Worm (Caenorhabditis elegans) whole organism, young adult: ENCODE results near the gene T28A8.5.

ENCODE experiments used
- B0019.2 ChIP-seq: fragments of 200-800 bp; sonication (Bioruptor generic); conservative IDR thresholded peaks from 2 replicates; pipeline ENCODE4 v1.3.6; 2022; ENCODE audit warnings: missing genetic modification reagents, missing genetic modification characterization, missing compliant biosample characterization
- B0035.1 ChIP-seq: sonication (generic microtip); optimal IDR thresholded peaks from 2 replicates; lab custom pipeline; 2016; ENCODE audit warnings: missing genetic modification characterization, mild to moderate bottlenecking, missing compliant biosample characterization, missing genotype, missing genetic modification reagents
- B0336.3 ChIP-seq: fragments of 200-800 bp; sonication (Bioruptor generic); IDR thresholded peaks from 2 replicates; pipeline ENCODE4 v1.3.6; 2022; ENCODE audit warnings: missing genetic modification characterization, missing compliant biosample characterization
- C17E4.6 ChIP-seq: fragments of 200-800 bp; sonication (Bioruptor generic); IDR thresholded peaks from 2 replicates; pipeline ENCODE4 v1.3.6; 2022; ENCODE audit warnings: missing genetic modification reagents, missing genetic modification characterization, missing compliant biosample characterization
- F33H1.4 ChIP-seq: fragments of 200-800 bp; sonication (Bioruptor generic); IDR thresholded peaks from 2 replicates; pipeline ENCODE4 v1.3.6; 2022; ENCODE audit warnings: missing genetic modification reagents, missing genetic modification characterization, missing compliant biosample characterization
- F55B11.4 ChIP-seq: sonication (generic microtip); optimal IDR thresholded peaks from 2 replicates; lab custom pipeline; 2016; ENCODE audit warnings: missing compliant biosample characterization, missing genetic modification characterization, borderline replicate concordance; ENCODE audit not compliant: insufficient read depth
- K12H6.12 ChIP-seq: fragments of 200-800 bp; sonication (Bioruptor generic); optimal IDR thresholded peaks from 2 replicates; lab custom pipeline; 2018; ENCODE audit warnings: mild to moderate bottlenecking, missing genetic modification characterization, missing compliant biosample characterization
- Y53F4B.3 ChIP-seq: fragments of 200-800 bp; sonication (Bioruptor generic); IDR thresholded peaks from 2 replicates; pipeline ENCODE4 v1.3.6; 2022; ENCODE audit warnings: missing genetic modification reagents, missing genetic modification characterization, missing compliant biosample characterization
- Y56A3A.18 ChIP-seq: fragments of 200-800 bp; sonication (Bioruptor generic); IDR thresholded peaks from 2 replicates; pipeline ENCODE4 v1.3.6; 2022; ENCODE audit warnings: missing genetic modification reagents, missing genetic modification characterization, missing compliant biosample characterization
- Y67H2A.10 ChIP-seq: fragments of 200-800 bp; sonication (Bioruptor generic); conservative IDR thresholded peaks from 2 replicates; pipeline ENCODE4 v1.3.6; 2022; ENCODE audit warnings: missing genetic modification reagents, missing genetic modification characterization, missing compliant biosample characterization
- aptf-2 ChIP-seq: fragments of 200-800 bp; sonication (Bioruptor generic); conservative IDR thresholded peaks from 2 replicates; pipeline ENCODE4 v1.3.6; 2022; ENCODE audit warnings: missing genetic modification reagents, missing genetic modification characterization, missing compliant biosample characterization
- aptf-3 ChIP-seq: fragments of 200-800 bp; sonication (Bioruptor generic); IDR thresholded peaks from 2 replicates; pipeline ENCODE4 v1.3.6; 2022; ENCODE audit warnings: missing genetic modification characterization, missing compliant biosample characterization
- ccch-3 ChIP-seq: fragments of 200-800 bp; sonication (Bioruptor generic); optimal IDR thresholded peaks from 2 replicates; lab custom pipeline; 2018; ENCODE audit warnings: mild to moderate bottlenecking, missing genetic modification characterization, missing compliant biosample characterization
- cebp-2 ChIP-seq: fragments of 200-800 bp; sonication (Bioruptor generic); IDR thresholded peaks from 2 replicates; pipeline ENCODE4 v1.3.6; 2022; ENCODE audit warnings: missing genetic modification characterization, missing compliant biosample characterization
- ceh-100 ChIP-seq: fragments of 200-800 bp; sonication (Bioruptor generic); IDR thresholded peaks from 2 replicates; pipeline ENCODE4 v1.3.6; 2022; ENCODE audit warnings: missing genetic modification reagents, missing genetic modification characterization, missing compliant biosample characterization
- ceh-91 ChIP-seq: fragments of 200-800 bp; sonication (Bioruptor generic); IDR thresholded peaks from 2 replicates; pipeline ENCODE4 v1.3.6; 2022; ENCODE audit warnings: missing genetic modification reagents, missing genetic modification characterization, missing compliant biosample characterization
- dox-1 ChIP-seq: fragments of 200-800 bp; sonication (Bioruptor generic); IDR thresholded peaks from 2 replicates; pipeline ENCODE4 v1.3.6; 2022; ENCODE audit warnings: missing genetic modification reagents, missing genetic modification characterization, missing compliant biosample characterization
- dpl-1 ChIP-seq: fragments of 150-350 bp; optimal IDR thresholded peaks from 2 replicates; lab custom pipeline; 2014; ENCODE audit warnings: missing biosample characterization, missing genetic modification reagents, missing genetic modification characterization
- egl-18 ChIP-seq: fragments of 200-800 bp; sonication (Bioruptor generic); IDR thresholded peaks from 2 replicates; pipeline ENCODE4 v1.3.6; 2022; ENCODE audit warnings: missing genetic modification reagents, missing genetic modification characterization, missing compliant biosample characterization
- ekl-4 ChIP-seq: fragments of 200-800 bp; sonication (Bioruptor generic); IDR thresholded peaks from 2 replicates; pipeline ENCODE4 v1.3.6; 2022; ENCODE audit warnings: missing genetic modification reagents, missing genetic modification characterization, missing compliant biosample characterization
- ets-4 ChIP-seq: fragments of 200-800 bp; sonication (Bioruptor generic); optimal IDR thresholded peaks from 2 replicates; lab custom pipeline; 2018; ENCODE audit warnings: mild to moderate bottlenecking, missing genetic modification characterization, missing compliant biosample characterization
- fkh-3 ChIP-seq: sonication (generic microtip); optimal IDR thresholded peaks from 2 replicates; lab custom pipeline; 2016; ENCODE audit warnings: mild to moderate bottlenecking, missing genetic modification characterization, missing compliant biosample characterization
- gei-17 ChIP-seq: fragments of 200-800 bp; sonication (Bioruptor generic); optimal IDR thresholded peaks from 2 replicates; lab custom pipeline; 2018; ENCODE audit warnings: mild to moderate bottlenecking, missing genetic modification characterization, missing compliant biosample characterization
- him-1 ChIP-seq: sonication (generic microtip); optimal IDR thresholded peaks from 2 replicates; lab custom pipeline; 2016; ENCODE audit warnings: missing genotype, missing genetic modification reagents, missing genetic modification characterization, missing compliant biosample characterization
- hlh-12 ChIP-seq: sonication (generic microtip); optimal IDR thresholded peaks from 2 replicates; lab custom pipeline; 2016; ENCODE audit warnings: missing genetic modification characterization, missing compliant biosample characterization
- hmg-1.2 ChIP-seq: fragments of 200-800 bp; sonication (Bioruptor generic); IDR thresholded peaks from 2 replicates; pipeline ENCODE4 v1.3.6; 2022; ENCODE audit warnings: missing genetic modification reagents, missing genetic modification characterization, missing compliant biosample characterization
- let-607 ChIP-seq, 2 experiments: fragments of 200-800 bp in 1 of 2; sonication (Bioruptor generic) in 1 of 2; sonication (generic microtip) in 1 of 2; optimal IDR thresholded peaks; 2 replicates each; lab custom pipeline; 2016 to 2018; ENCODE audit warnings: mild to moderate bottlenecking in 2 of 2, missing compliant biosample characterization in 2 of 2, missing genetic modification characterization in 2 of 2, moderate library complexity in 2 of 2, missing genotype in 1 of 2
- lin-35 ChIP-seq, 3 experiments: fragments of 150-350 bp in 2 of 3; sonication (generic microtip) in 1 of 3; optimal IDR thresholded peaks; 2 replicates each; lab custom pipeline; 2014 to 2018; ENCODE audit warnings: missing biosample characterization in 3 of 3, missing genetic modification characterization in 3 of 3, missing genetic modification reagents in 3 of 3
- lin-40 ChIP-seq: sonication (generic microtip); optimal IDR thresholded peaks from 2 replicates; lab custom pipeline; 2016; ENCODE audit warnings: missing genetic modification characterization, mild to moderate bottlenecking, missing compliant biosample characterization, missing genotype, missing genetic modification reagents
- lir-1 ChIP-seq: fragments of 200-800 bp; sonication (Bioruptor generic); conservative IDR thresholded peaks from 2 replicates; pipeline ENCODE4 v1.3.6; 2022; ENCODE audit warnings: missing genetic modification reagents, missing genetic modification characterization, missing compliant biosample characterization
- lsy-27 ChIP-seq: sonication (generic microtip); optimal IDR thresholded peaks from 2 replicates; lab custom pipeline; 2017; ENCODE audit warnings: missing genetic modification characterization, mild to moderate bottlenecking, missing compliant biosample characterization, antibody characterized with exemption, missing genotype, borderline replicate concordance; ENCODE audit not compliant: insufficient read depth
- mcd-1 ChIP-seq: fragments of 200-800 bp; sonication (Bioruptor generic); IDR thresholded peaks from 2 replicates; pipeline ENCODE4 v1.3.6; 2022; ENCODE audit warnings: missing genetic modification reagents, missing genetic modification characterization, missing compliant biosample characterization
- mxl-1 ChIP-seq: sonication (generic microtip); optimal IDR thresholded peaks from 2 replicates; lab custom pipeline; 2016; ENCODE audit warnings: missing genetic modification characterization, missing compliant biosample characterization
- nfya-1 ChIP-seq: sonication (generic microtip); optimal IDR thresholded peaks from 2 replicates; lab custom pipeline; 2017; ENCODE audit warnings: antibody characterized with exemption, missing compliant biosample characterization, missing genetic modification characterization, borderline replicate concordance; ENCODE audit not compliant: insufficient read depth
- nfya-2 ChIP-seq: fragments of 200-800 bp; sonication (Bioruptor generic); IDR thresholded peaks from 2 replicates; pipeline ENCODE4 v1.3.6; 2022; ENCODE audit warnings: missing genetic modification reagents, missing genetic modification characterization, missing compliant biosample characterization
- nhr-179 ChIP-seq: sonication (generic microtip); optimal IDR thresholded peaks from 2 replicates; lab custom pipeline; 2016; ENCODE audit warnings: mild to moderate bottlenecking, missing genetic modification characterization, missing compliant biosample characterization
- nhr-90 ChIP-seq: sonication (generic microtip); optimal IDR thresholded peaks from 2 replicates; lab custom pipeline; 2016; ENCODE audit warnings: missing genotype, mild to moderate bottlenecking, missing genetic modification characterization, missing compliant biosample characterization
- rec-8 ChIP-seq, 2 experiments: sonication (generic microtip); optimal IDR thresholded peaks; 2 replicates each; lab custom pipeline; 2016; ENCODE audit warnings: mild to moderate bottlenecking in 2 of 2, missing genetic modification characterization in 2 of 2, missing genetic modification reagents in 2 of 2, missing genotype in 2 of 2, missing biosample characterization in 1 of 2, missing compliant biosample characterization in 1 of 2, moderate library complexity in 1 of 2
- repo-1 ChIP-seq: sonication (generic microtip); optimal IDR thresholded peaks from 2 replicates; lab custom pipeline; 2017; ENCODE audit warnings: mild to moderate bottlenecking, missing genetic modification characterization, missing compliant biosample characterization
- sdz-38 ChIP-seq: sonication (generic microtip); optimal IDR thresholded peaks from 2 replicates; lab custom pipeline; 2016; ENCODE audit warnings: missing genotype, missing genetic modification characterization, missing compliant biosample characterization
- snpc-1.1 ChIP-seq: sonication (generic microtip); optimal IDR thresholded peaks from 2 replicates; lab custom pipeline; 2017; ENCODE audit warnings: missing genetic modification characterization, mild to moderate bottlenecking, missing compliant biosample characterization, antibody characterized with exemption, moderate library complexity, missing genotype, missing genetic modification reagents; ENCODE audit not compliant: insufficient read depth
- snpc-3.4 ChIP-seq: sonication (generic microtip); optimal IDR thresholded peaks from 2 replicates; lab custom pipeline; 2017; ENCODE audit warnings: missing genetic modification characterization, mild to moderate bottlenecking, missing compliant biosample characterization, antibody characterized with exemption, moderate library complexity, missing genotype, missing genetic modification reagents
- unc-130 ChIP-seq: sonication (generic microtip); optimal IDR thresholded peaks from 2 replicates; lab custom pipeline; 2016; ENCODE audit warnings: missing genetic modification reagents, missing genetic modification characterization, missing compliant biosample characterization
- ztf-3 ChIP-seq: fragments of 200-800 bp; sonication (Bioruptor generic); optimal IDR thresholded peaks from 2 replicates; lab custom pipeline; 2018; ENCODE audit warnings: mild to moderate bottlenecking, missing genetic modification characterization, missing compliant biosample characterization

The T28A8.5 gene

DNA sequence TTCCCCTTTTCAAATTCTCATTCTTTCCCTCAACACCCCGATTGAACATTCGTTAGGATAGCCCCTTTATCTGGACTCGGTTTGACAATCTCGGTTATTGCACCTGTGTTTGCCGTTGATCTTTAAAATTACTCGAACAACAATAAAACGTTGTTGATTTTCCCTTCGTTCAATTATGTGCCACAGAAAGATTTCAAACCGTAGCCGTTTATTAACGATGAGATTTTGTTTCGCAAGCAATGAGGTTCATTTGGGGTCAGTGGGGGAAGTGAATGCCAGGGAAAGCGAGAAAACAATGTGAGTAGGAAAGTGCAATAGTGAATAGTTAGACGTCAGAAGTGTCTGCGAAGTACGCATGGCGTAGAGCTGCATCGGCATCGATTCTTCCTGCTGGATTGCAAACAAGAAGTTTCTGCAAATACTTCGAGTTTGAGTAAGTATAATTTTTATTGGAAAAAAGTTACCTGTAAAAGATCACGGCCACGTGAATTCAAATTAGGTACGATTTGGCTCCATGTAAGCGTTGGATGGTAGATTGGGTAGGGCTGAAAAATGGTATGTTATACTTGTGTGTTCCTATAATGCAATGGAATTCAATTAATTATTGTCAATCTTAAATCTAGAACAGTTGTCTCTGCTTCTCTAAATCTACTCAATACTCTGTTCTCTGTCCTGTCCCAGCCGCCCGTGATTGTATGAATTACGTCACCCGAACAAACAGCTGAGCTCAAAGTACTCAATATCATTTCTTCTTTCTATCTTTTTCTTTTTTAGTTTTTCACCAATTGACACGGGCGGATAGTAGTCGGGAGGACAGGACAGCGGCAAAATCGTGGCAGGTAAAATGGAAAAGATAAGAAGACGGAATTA, 36.7 kb upstream of the T28A8.5 start, which contains the start of gene kel-3 (continued):
- TF ChIP-seq lin-35 (GFP tag; optimal IDR thresholded peaks at IDR 0.05; lab: Kevin White, UChicago): peak in 2 of 3 experiments; percentile 62 to 89
- TF ChIP-seq nhr-90 (tag; lab: Kevin White, UChicago): peak; percentile 80
- peak; percentile 31 to 57 for TF ChIP-seq rec-8 (tag; optimal IDR thresholded peaks at IDR 0.05; lab: Kevin White, UChicago)
- peak; percentile 67 for TF ChIP-seq F33H1.4
- TF ChIP-seq mxl-1 (tag; lab: Kevin White, UChicago): peak; percentile 75
- peak; percentile 74 for TF ChIP-seq mcd-1 (GFP tag; lab: Robert Waterston, UW)
- peak; percentile 75 for TF ChIP-seq aptf-3 (GFP tag; lab: Robert Waterston, UW)
- peak; percentile 98 for TF ChIP-seq repo-1
- TF ChIP-seq hlh-12: no peak
- peak; percentile 91 for TF ChIP-seq ztf-3 (GFP tag; lab: Kevin White, UChicago)
- TF ChIP-seq gei-17 (GFP tag; lab: Kevin White, UChicago): peak; percentile 10
- no peak for TF ChIP-seq aptf-2 (GFP tag; lab: Robert Waterston, UW)
- TF ChIP-seq hmg-1.2 (GFP tag; lab: Robert Waterston, UW): peak; percentile 56
- peak; percentile 51 for TF ChIP-seq lin-40 (tag; lab: Kevin White, UChicago)
- no peak; the same call in 1 of the 2 replicates for TF ChIP-seq cebp-2 (GFP tag; lab: Robert Waterston, UW)
- peak; percentile 57 for TF ChIP-seq snpc-1.1 (tag; lab: Kevin White, UChicago)
- TF ChIP-seq B0019.2 (GFP tag; lab: Robert Waterston, UW): 0 out of 2 replicates have a peak, but pooled peaks have one; percentile 42
- peak; percentile 95 for TF ChIP-seq B0336.3 (GFP tag; lab: Robert Waterston, UW)
- peak; percentile 54 for TF ChIP-seq him-1
- TF ChIP-seq sdz-38: no peak
- TF ChIP-seq Y67H2A.10: no peak
- TF ChIP-seq C17E4.6 (GFP tag; lab: Robert Waterston, UW): peak; percentile 81
- TF ChIP-seq unc-130 (GFP tag; lab: Kevin White, UChicago): peak; percentile 97
- TF ChIP-seq Y56A3A.18 (GFP tag; lab: Robert Waterston, UW): peak; percentile 94
- TF ChIP-seq Y53F4B.3 (GFP tag; lab: Robert Waterston, UW): no peak
- TF ChIP-seq B0035.1 (tag; lab: Kevin White, UChicago): peak; percentile 90
- peak; percentile 98 for TF ChIP-seq fkh-3
- peak; percentile 97 for TF ChIP-seq ekl-4 (GFP tag; lab: Robert Waterston, UW)
- peak; percentile 25 for TF ChIP-seq K12H6.12
- TF ChIP-seq nfya-2 (GFP tag; lab: Robert Waterston, UW): peak; percentile 83; the same call in 1 of the 2 replicates
- peak; percentile 63 for TF ChIP-seq snpc-3.4 (tag; lab: Kevin White, UChicago)
- TF ChIP-seq dox-1 (GFP tag; lab: Robert Waterston, UW): peak; percentile 83
- peak; percentile 76 for TF ChIP-seq ceh-100 (GFP tag; lab: Robert Waterston, UW)
- TF ChIP-seq lir-1: no peak
- no peak for TF ChIP-seq nfya-1
- TF ChIP-seq F55B11.4: no peak
- TF ChIP-seq ccch-3: peak; percentile 42
- 0 out of 2 replicates have a peak, but pooled peaks have one; percentile 73 for TF ChIP-seq egl-18 (GFP tag; lab: Robert Waterston, UW)
- TF ChIP-seq nhr-179 (tag; lab: Kevin White, UChicago): peak; percentile 54
- peak; percentile 60 to 71 for TF ChIP-seq let-607 (tag; optimal IDR thresholded peaks at IDR 0.05; lab: Kevin White, UChicago)
- peak; percentile 96 for TF ChIP-seq ets-4
- TF ChIP-seq lsy-27: no peak
- no peak for TF ChIP-seq dpl-1 (GFP tag; lab: Kevin White, UChicago)
- TF ChIP-seq ceh-91 (GFP tag; lab: Robert Waterston, UW): no peak
